Worm (Caenorhabditis elegans): ENCODE data around the gene avr-15.

ce11 chrV:13536058-13536579, 24.6 kb upstream of the avr-15 start, which contains the start of gene frpr-5:
- TF ChIP-seq ama-1 (optimal IDR thresholded peaks at IDR 0.05): no peak
- no peak for TF ChIP-seq F13C5.2 (tag; optimal IDR thresholded peaks at IDR 0.05)
- no peak for TF ChIP-seq flt-1 (GFP tag; IDR thresholded peaks at IDR 0.05)
- TF ChIP-seq tra-4 (tag; optimal IDR thresholded peaks at IDR 0.05): no peak
- no peak for TF ChIP-seq tbx-37 (GFP tag; conservative IDR thresholded peaks at IDR 0.05)
- TF ChIP-seq hnd-1 (tag; optimal IDR thresholded peaks at IDR 0.05): no peak
- TF ChIP-seq hmg-4 (GFP tag; optimal IDR thresholded peaks at IDR 0.05): no peak
- no peak for TF ChIP-seq B0310.2 (tag; optimal IDR thresholded peaks at IDR 0.05)
- TF ChIP-seq hmbx-1 (tag; optimal IDR thresholded peaks at IDR 0.05): no peak
- no peak for TF ChIP-seq ets-7 (tag; optimal IDR thresholded peaks at IDR 0.05)

Data from whole organism, early embryonic.